Worm (Caenorhabditis elegans) whole organism, L2 larva: ENCODE measurements around the gene tlk-1.

Experiments used
- C34F6.9 ChIP-seq: fragments of 150-350 bp; optimal IDR thresholded peaks from 2 replicates; lab custom pipeline; 2014; ENCODE audit warnings: missing biosample characterization, missing genetic modification characterization
- F13H6.1 ChIP-seq: sonication (generic microtip); optimal IDR thresholded peaks from 2 replicates; lab custom pipeline; 2016; ENCODE audit warnings: missing genetic modification characterization, missing compliant biosample characterization
- R02D3.7 ChIP-seq: fragments of 150-350 bp; optimal IDR thresholded peaks from 2 replicates; lab custom pipeline; 2014; ENCODE audit warnings: missing biosample characterization, missing genetic modification characterization
- Y55F3AM.14 ChIP-seq: fragments of 200-800 bp; sonication (Bioruptor generic); optimal IDR thresholded peaks from 2 replicates; lab custom pipeline; 2018; ENCODE audit warnings: mild to moderate bottlenecking, missing genetic modification characterization, missing compliant biosample characterization
- alr-1 ChIP-seq: fragments of 150-350 bp; optimal IDR thresholded peaks from 2 replicates; lab custom pipeline; 2014; ENCODE audit warnings: missing biosample characterization, missing genetic modification characterization
- aly-2 ChIP-seq: fragments of 150-350 bp; optimal IDR thresholded peaks from 2 replicates; lab custom pipeline; 2014; ENCODE audit warnings: missing biosample characterization, missing genetic modification characterization
- ama-1 ChIP-seq: fragments of 150-350 bp; optimal IDR thresholded peaks from 2 replicates; lab custom pipeline; 2018; ENCODE audit warnings: inconsistent platforms
- blmp-1 ChIP-seq: sonication (generic microtip); optimal IDR thresholded peaks from 2 replicates; lab custom pipeline; 2017; ENCODE audit warnings: missing genetic modification characterization, mild to moderate bottlenecking, missing compliant biosample characterization, antibody characterized with exemption, moderate library complexity; ENCODE audit not compliant: insufficient read depth
- ceh-82 ChIP-seq: fragments of 150-350 bp; optimal IDR thresholded peaks from 2 replicates; lab custom pipeline; 2014; ENCODE audit warnings: missing biosample characterization, missing genetic modification characterization
- crh-2 ChIP-seq: sonication (generic microtip); optimal IDR thresholded peaks from 2 replicates; lab custom pipeline; 2017; ENCODE audit warnings: missing biosample characterization, missing genetic modification characterization
- dmd-4 ChIP-seq: sonication (generic microtip); optimal IDR thresholded peaks from 2 replicates; lab custom pipeline; 2017; ENCODE audit warnings: missing biosample characterization, missing genetic modification characterization
- elt-1 ChIP-seq: fragments of 150-350 bp; optimal IDR thresholded peaks from 2 replicates; lab custom pipeline; 2014; ENCODE audit warnings: missing biosample characterization, missing genetic modification characterization
- elt-3 ChIP-seq: sonication (generic microtip); optimal IDR thresholded peaks from 2 replicates; lab custom pipeline; 2017; ENCODE audit warnings: missing biosample characterization, missing genetic modification characterization
- fos-1 ChIP-seq: fragments of 150-350 bp; optimal IDR thresholded peaks from 2 replicates; lab custom pipeline; 2014; ENCODE audit warnings: missing biosample characterization, missing genetic modification characterization
- gmeb-1 ChIP-seq: fragments of 150-350 bp; optimal IDR thresholded peaks from 2 replicates; lab custom pipeline; 2014; ENCODE audit warnings: missing biosample characterization, missing genetic modification characterization
- lin-11 ChIP-seq: fragments of 150-350 bp; sonication (generic microtip); optimal IDR thresholded peaks from 2 replicates; lab custom pipeline; 2014; ENCODE audit warnings: missing biosample characterization, missing genetic modification characterization, inconsistent platforms, mixed read lengths
- lin-13 ChIP-seq: fragments of 150-350 bp; optimal IDR thresholded peaks from 2 replicates; lab custom pipeline; 2014; ENCODE audit warnings: missing biosample characterization, missing genetic modification reagents, missing genetic modification characterization
- lin-39 ChIP-seq: fragments of 150-350 bp; optimal IDR thresholded peaks from 2 replicates; lab custom pipeline; 2014; ENCODE audit warnings: missing biosample characterization, missing genetic modification reagents, missing genetic modification characterization
- lsy-2 ChIP-seq, 2 experiments: fragments of 150-350 bp in 1 of 2; sonication (generic microtip) in 1 of 2; optimal IDR thresholded peaks; 2 replicates each; lab custom pipeline; 2014 to 2017; ENCODE audit warnings: missing biosample characterization in 2 of 2, missing genetic modification characterization in 2 of 2
- mab-5 ChIP-seq: fragments of 150-350 bp; optimal IDR thresholded peaks from 2 replicates; lab custom pipeline; 2014; ENCODE audit warnings: missing biosample characterization, missing genetic modification characterization
- mbf-1 ChIP-seq: sonication (generic microtip); optimal IDR thresholded peaks from 2 replicates; lab custom pipeline; 2017; ENCODE audit warnings: missing biosample characterization, missing genetic modification characterization
- nhr-10 ChIP-seq: sonication (generic microtip); optimal IDR thresholded peaks from 2 replicates; lab custom pipeline; 2017; ENCODE audit warnings: missing biosample characterization, missing genetic modification characterization
- nhr-11 ChIP-seq: fragments of 150-350 bp; optimal IDR thresholded peaks from 2 replicates; lab custom pipeline; 2014; ENCODE audit warnings: missing biosample characterization, missing genetic modification characterization
- nhr-12 ChIP-seq: fragments of 150-350 bp; optimal IDR thresholded peaks from 2 replicates; lab custom pipeline; 2014; ENCODE audit warnings: missing biosample characterization, missing genetic modification characterization
- nhr-129 ChIP-seq: fragments of 150-350 bp; optimal IDR thresholded peaks from 2 replicates; lab custom pipeline; 2014; ENCODE audit warnings: missing biosample characterization, missing genetic modification characterization
- nhr-21 ChIP-seq: fragments of 150-350 bp; optimal IDR thresholded peaks from 2 replicates; lab custom pipeline; 2014; ENCODE audit warnings: missing biosample characterization, missing genetic modification characterization
- nhr-23 ChIP-seq: fragments of 150-350 bp; optimal IDR thresholded peaks from 2 replicates; lab custom pipeline; 2014; ENCODE audit warnings: missing biosample characterization, missing genetic modification reagents, missing genetic modification characterization
- nhr-237 ChIP-seq: fragments of 150-350 bp; optimal IDR thresholded peaks from 2 replicates; lab custom pipeline; 2014; ENCODE audit warnings: missing biosample characterization, missing genetic modification characterization
- nhr-6 ChIP-seq: fragments of 150-350 bp; optimal IDR thresholded peaks from 2 replicates; lab custom pipeline; 2014; ENCODE audit warnings: missing biosample characterization, missing genetic modification characterization
- peb-1 ChIP-seq: fragments of 150-350 bp; optimal IDR thresholded peaks from 2 replicates; lab custom pipeline; 2014; ENCODE audit warnings: missing biosample characterization, missing genetic modification characterization
- skn-1 ChIP-seq: sonication (generic microtip); optimal IDR thresholded peaks from 2 replicates; lab custom pipeline; 2017; ENCODE audit warnings: missing biosample characterization, missing genetic modification characterization
- sma-3 ChIP-seq: sonication (generic microtip); optimal IDR thresholded peaks from 2 replicates; lab custom pipeline; 2016; ENCODE audit warnings: missing genetic modification reagents, missing genetic modification characterization, missing compliant biosample characterization
- sma-9 ChIP-seq, 2 experiments: fragments of 150-350 bp in 1 of 2; sonication (generic microtip) in 1 of 2; optimal IDR thresholded peaks; 2 replicates each; lab custom pipeline; 2014 to 2016; ENCODE audit warnings: missing genetic modification characterization in 2 of 2, mild to moderate bottlenecking in 1 of 2, missing biosample characterization in 1 of 2, missing compliant biosample characterization in 1 of 2, missing genetic modification reagents in 1 of 2, moderate library complexity in 1 of 2
- snpc-4 ChIP-seq: fragments of 150-350 bp; optimal IDR thresholded peaks from 2 replicates; lab custom pipeline; 2014; ENCODE audit warnings: missing biosample characterization, missing genetic modification characterization
- unc-55 ChIP-seq: fragments of 150-350 bp; sonication (generic microtip); optimal IDR thresholded peaks from 3 replicates; lab custom pipeline; 2014; ENCODE audit warnings: missing biosample characterization, missing genetic modification reagents, missing genetic modification characterization
- unc-62 ChIP-seq: fragments of 150-350 bp; optimal IDR thresholded peaks from 2 replicates; lab custom pipeline; 2014; ENCODE audit warnings: missing biosample characterization, missing genetic modification reagents, missing genetic modification characterization
- zag-1 ChIP-seq: fragments of 150-350 bp; optimal IDR thresholded peaks from 2 replicates; lab custom pipeline; 2014; ENCODE audit warnings: missing biosample characterization, missing genetic modification characterization
- ztf-1 ChIP-seq: fragments of 200-800 bp; sonication (Bioruptor generic); conservative IDR thresholded peaks from 2 replicates; pipeline ENCODE4 v1.3.6; 2022; ENCODE audit warnings: missing genetic modification characterization, missing compliant biosample characterization
- ztf-11 ChIP-seq: sonication (generic microtip); optimal IDR thresholded peaks from 2 replicates; lab custom pipeline; 2017; ENCODE audit warnings: missing biosample characterization, missing genetic modification characterization
- ztf-4 ChIP-seq: fragments of 150-350 bp; optimal IDR thresholded peaks from 2 replicates; lab custom pipeline; 2014; ENCODE audit warnings: missing biosample characterization, missing genetic modification characterization

The tlk-1 gene

ce11 chrIII:9717243-9717642 is 17.6 kb downstream of the tlk-1 start (continued):
- TF ChIP-seq nhr-21 (peak; percentile 64), nhr-237 (tag; lab: Kevin White, UChicago) (no peak), nhr-23 (tag; lab: Kevin White, UChicago) (no peak), nhr-11 (tag; lab: Kevin White, UChicago) (no peak), lin-13 (no peak), ceh-82 (tag; lab: Kevin White, UChicago) (no peak), elt-1 (tag; lab: Kevin White, UChicago) (no peak), ztf-4 (no peak), unc-62 (GFP tag; lab: Kevin White, UChicago) (no peak), nhr-12 (tag; lab: Kevin White, UChicago) (no peak), mbf-1 (tag; lab: Kevin White, UChicago) (no peak), lin-39 (tag; lab: Kevin White, UChicago) (no peak), alr-1 (tag; lab: Kevin White, UChicago) (no peak), elt-3 (tag; lab: Kevin White, UChicago) (no peak), nhr-129 (peak; percentile 10), unc-55 (GFP tag; lab: Kevin White, UChicago) (no peak), R02D3.7 (tag; lab: Kevin White, UChicago) (no peak), mab-5 (no peak), dmd-4 (tag; lab: Kevin White, UChicago) (no peak), zag-1 (tag; lab: Kevin White, UChicago) (no peak), lin-11 (tag; lab: Kevin White, UChicago) (peak; percentile 8), lsy-2 (tag; optimal IDR thresholded peaks at IDR 0.05; lab: Kevin White, UChicago) (peak; percentile 16 to 68), sma-3 (peak; percentile 85), ztf-11 (no peak)
- TF ChIP-seq, all 48 proteins: peak for 18

DNA sequence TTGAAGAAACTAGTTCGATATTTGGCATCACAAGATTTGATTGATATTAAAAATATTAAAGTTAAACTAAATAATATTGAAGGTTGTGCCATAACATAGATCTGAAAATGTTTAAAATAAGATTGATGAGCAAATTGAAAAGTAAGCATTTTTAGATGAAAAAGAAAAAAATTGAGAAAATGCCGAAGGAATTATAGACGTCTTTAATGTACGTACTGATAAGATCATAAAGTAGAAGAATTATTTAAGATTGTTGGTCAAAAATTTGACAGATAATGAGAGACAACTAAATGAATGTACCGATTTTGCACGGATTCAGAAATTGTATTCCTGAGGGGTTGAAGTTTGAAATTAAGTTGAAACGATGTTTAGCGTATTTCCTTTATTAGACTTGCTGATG is 20.5 kb downstream of the tlk-1 start, which contains the start of gene ncx-7:
Gene ncx-7 (minus strand): TSS at position 101 of the 400 bp plus-strand sequence.
- TF ChIP-seq skn-1 (tag; lab: Kevin White, UChicago) (no peak), nhr-10 (no peak), nhr-237 (tag; lab: Kevin White, UChicago) (no peak), unc-55 (GFP tag; lab: Kevin White, UChicago) (no peak), lin-39 (tag; lab: Kevin White, UChicago) (no peak), aly-2 (tag; lab: Kevin White, UChicago) (no peak), F13H6.1 (tag; lab: Kevin White, UChicago) (no peak), ztf-1 (GFP tag; lab: Robert Waterston, UW) (no peak)

DNA sequence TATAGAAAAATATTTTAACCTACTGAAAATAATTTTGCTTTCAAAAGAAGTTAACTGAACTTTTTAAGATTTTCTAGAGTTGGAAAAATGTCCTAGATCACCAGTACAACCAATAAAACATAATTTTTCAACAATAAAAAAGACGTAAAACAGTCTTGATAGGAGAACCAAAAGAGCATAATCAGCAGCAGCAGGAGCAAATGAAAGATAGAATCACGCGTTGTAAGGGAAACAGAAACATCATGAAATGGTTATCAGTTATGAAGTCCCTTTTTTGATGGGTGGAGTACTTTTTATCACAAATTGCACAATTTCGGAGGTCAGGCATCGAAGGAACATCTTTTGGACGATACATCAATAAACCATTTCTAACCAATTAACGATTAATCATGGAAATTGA is 22.3 kb downstream of the tlk-1 start:
- TF ChIP-seq C34F6.9 (tag; lab: Kevin White, UChicago), result no peak
- TF ChIP-seq gmeb-1 (tag; lab: Kevin White, UChicago), result peak; percentile 6
- TF ChIP-seq sma-9 (GFP tag; optimal IDR thresholded peaks at IDR 0.05; lab: Kevin White, UChicago), result peak; percentile 71
- no peak for TF ChIP-seq sma-9 (tag; optimal IDR thresholded peaks at IDR 0.05; lab: Kevin White, UChicago)
- TF ChIP-seq nhr-11 (tag; lab: Kevin White, UChicago), result no peak
- TF ChIP-seq crh-2 (tag; lab: Kevin White, UChicago), result peak; percentile 60
- TF ChIP-seq F13H6.1 (tag; lab: Kevin White, UChicago), result peak; percentile 23
- TF ChIP-seq fos-1 (tag; lab: Kevin White, UChicago), result peak; percentile 86

- TF ChIP-seq sma-9 (GFP tag; optimal IDR thresholded peaks at IDR 0.05; lab: Kevin White, UChicago), result no peak
- no peak for TF ChIP-seq sma-9 (tag; optimal IDR thresholded peaks at IDR 0.05; lab: Kevin White, UChicago)
- no peak for TF ChIP-seq lsy-2 (tag; optimal IDR thresholded peaks at IDR 0.05; lab: Kevin White, UChicago)
- TF ChIP-seq fos-1 (tag; lab: Kevin White, UChicago), result no peak
- TF ChIP-seq nhr-6 (tag; lab: Kevin White, UChicago), result no peak
- TF ChIP-seq alr-1 (tag; lab: Kevin White, UChicago), result no peak
- no peak for TF ChIP-seq skn-1 (tag; lab: Kevin White, UChicago)
- no peak for TF ChIP-seq aly-2 (tag; lab: Kevin White, UChicago)
- TF ChIP-seq nhr-12 (tag; lab: Kevin White, UChicago), result no peak
- TF ChIP-seq ama-1, result no peak
- TF ChIP-seq lin-39 (tag; lab: Kevin White, UChicago), result no peak
- TF ChIP-seq ztf-4, result no peak
- TF ChIP-seq Y55F3AM.14, result no peak
- no peak for TF ChIP-seq snpc-4 (tag; lab: Kevin White, UChicago)
- no peak for TF ChIP-seq gmeb-1 (tag; lab: Kevin White, UChicago)
- TF ChIP-seq F13H6.1 (tag; lab: Kevin White, UChicago), result no peak
- no peak for TF ChIP-seq ztf-1 (GFP tag; lab: Robert Waterston, UW)
- TF ChIP-seq peb-1 (tag; lab: Kevin White, UChicago), result no peak
- no peak for TF ChIP-seq blmp-1
- TF ChIP-seq nhr-237 (tag; lab: Kevin White, UChicago), result no peak
Observed at ce11 chrIII:9725114-9725513, 25.4 kb downstream of the tlk-1 start, which contains the start of gene clec-162. clec-162 (minus strand) TSS chrIII:9725214.
